Worm (Caenorhabditis elegans): Measurements from ENCODE around the gene lron-7.

DNA sequence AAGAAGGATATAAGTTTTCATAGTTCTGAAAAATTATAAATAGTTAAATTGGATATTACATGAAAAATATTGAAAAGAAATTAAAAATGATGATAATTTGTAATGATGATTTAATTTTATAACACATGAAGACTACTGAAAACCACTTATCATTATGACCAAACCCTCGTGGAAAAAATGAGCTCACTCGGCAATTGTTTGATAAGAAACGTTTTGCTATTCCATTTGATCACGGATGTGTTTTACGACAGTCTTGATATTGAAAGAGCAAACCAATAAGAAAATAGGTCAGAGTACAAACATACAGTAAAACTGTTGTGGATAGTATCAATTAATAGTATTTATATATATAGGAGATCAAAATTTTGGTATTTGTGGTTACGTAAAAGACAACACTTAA, 23.4 kb downstream of the lron-7 start, which contains the start of gene spp-3:
- TF ChIP-seq nhr-77 (tag; optimal IDR thresholded peaks at IDR 0.05) (no peak), mdl-1 (tag; optimal IDR thresholded peaks at IDR 0.05) (no peak), snpc-4 (tag; optimal IDR thresholded peaks at IDR 0.05) (no peak), isw-1 (GFP tag; IDR thresholded peaks at IDR 0.05) (no peak), tbx-2 (tag; optimal IDR thresholded peaks at IDR 0.05) (no peak), ztf-4 (tag; optimal IDR thresholded peaks at IDR 0.05) (no peak), rnt-1 (tag; optimal IDR thresholded peaks at IDR 0.05) (no peak), egl-27 (tag; optimal IDR thresholded peaks at IDR 0.05) (no peak), lin-14 (GFP tag; optimal IDR thresholded peaks at IDR 0.05) (no peak), ama-1 (optimal IDR thresholded peaks at IDR 0.05) (no peak), sox-4 (tag; optimal IDR thresholded peaks at IDR 0.05) (no peak), zip-4 (GFP tag; optimal IDR thresholded peaks at IDR 0.05) (no peak), unc-62 (GFP tag; optimal IDR thresholded peaks at IDR 0.05) (no peak), aha-1 (tag; optimal IDR thresholded peaks at IDR 0.05) (no peak)
